Fruit fly (Drosophila melanogaster) Kc167 (cell line): ENCODE data around the gene CG2124.

Source experiments
- Myc ChIP-seq: fragments of >200 bp; optimal IDR thresholded peaks from 2 replicates; lab custom pipeline; 2017; ENCODE audit warnings: missing external identifiers
- Sin3A ChIP-seq: fragments of >200 bp; optimal IDR thresholded peaks from 2 replicates; lab custom pipeline; 2018; ENCODE audit warnings: missing external identifiers
- h ChIP-seq: fragments of >200 bp; optimal IDR thresholded peaks from 3 replicates; lab custom pipeline; 2018; ENCODE audit warnings: missing external identifiers
- psq ChIP-seq: fragments of >200 bp; optimal IDR thresholded peaks from 2 replicates; lab custom pipeline; 2017; ENCODE audit warnings: missing external identifiers
- ttk ChIP-seq: sonication (Bioruptor generic); optimal IDR thresholded peaks from 2 replicates; lab custom pipeline; 2017; ENCODE audit warnings: missing external identifiers

dm6 chrX:10586173-10586572 lies 9.7 kb upstream of the CG2124 start:
- no peak for TF ChIP-seq ttk (lab: Kevin White, UChicago)
- TF ChIP-seq psq: no peak
- TF ChIP-seq h (lab: Kevin White, UChicago): no peak
- no peak for TF ChIP-seq Myc (lab: Kevin White, UChicago)
- no peak for TF ChIP-seq Sin3A
